Fruit fly (Drosophila melanogaster): ENCODE results near the gene CG44198.
A peak's percentile ranks its signal among the peaks of the same experiment; 100 is the strongest.

CG44198 gene

dm6 chr2L:13082177-13082576, 36.8 kb downstream of the CG44198 start (continued):
- TF ChIP-seq pnt (GFP tag; optimal IDR thresholded peaks at IDR 0.05) = no peak
- TF ChIP-seq CG3065 (GFP tag; optimal IDR thresholded peaks at IDR 0.05) = no peak
- TF ChIP-seq wdn (GFP tag; IDR thresholded peaks at IDR 0.05) = 0 out of 2 replicates have a peak, but pooled peaks have one; percentile 9
- no peak for TF ChIP-seq danr (GFP tag; IDR thresholded peaks at IDR 0.05)
- no peak for TF ChIP-seq CG10565 (GFP tag; optimal IDR thresholded peaks at IDR 0.05)
- TF ChIP-seq eyg (GFP tag; optimal IDR thresholded peaks at IDR 0.05) = peak; percentile 40
- no peak for TF ChIP-seq Tbp (GFP tag; optimal IDR thresholded peaks at IDR 0.05)
- TF ChIP-seq unc-4 (GFP tag; IDR thresholded peaks at IDR 0.05; ENCODE audit: partially characterized antibody) = no peak
- no peak for TF ChIP-seq klu (GFP tag; IDR thresholded peaks at IDR 0.05)
- TF ChIP-seq CG9876 (GFP tag; optimal IDR thresholded peaks at IDR 0.05) = no peak
- no peak for TF ChIP-seq CG15011 (GFP tag; optimal IDR thresholded peaks at IDR 0.05)
- TF ChIP-seq CG4854 (GFP tag; optimal IDR thresholded peaks at IDR 0.05) = no peak
- TF ChIP-seq CG5180 (GFP tag; optimal IDR thresholded peaks at IDR 0.05) = no peak
- no peak for TF ChIP-seq cg (GFP tag; optimal IDR thresholded peaks at IDR 0.05)
- TF ChIP-seq lbe (GFP tag; optimal IDR thresholded peaks at IDR 0.05) = peak; percentile 48
- no peak for TF ChIP-seq zen2 (GFP tag; IDR thresholded peaks at IDR 0.05; ENCODE audit: partially characterized antibody)
- TF ChIP-seq nau (GFP tag; optimal IDR thresholded peaks at IDR 0.05) = no peak
- TF ChIP-seq CG32767 (GFP tag; IDR thresholded peaks at IDR 0.05) = no peak
- no peak for TF ChIP-seq CG9609 (GFP tag; optimal IDR thresholded peaks at IDR 0.05)
- no peak for TF ChIP-seq Nf-YC (tag; optimal IDR thresholded peaks at IDR 0.05)
- no peak for TF ChIP-seq en (GFP tag; optimal IDR thresholded peaks at IDR 0.05)
- TF ChIP-seq CG7987 (GFP tag; optimal IDR thresholded peaks at IDR 0.05) = no peak
- TF ChIP-seq al (GFP tag; IDR thresholded peaks at IDR 0.05) = no peak
- TF ChIP-seq CG7839 (tag; optimal IDR thresholded peaks at IDR 0.05) = no peak
- no peak for TF ChIP-seq Atf3 (GFP tag; optimal IDR thresholded peaks at IDR 0.05)
- no peak for TF ChIP-seq CG43689 (GFP tag; IDR thresholded peaks at IDR 0.05)
- TF ChIP-seq bab2 (GFP tag; optimal IDR thresholded peaks at IDR 0.05) = no peak
- TF ChIP-seq wek (GFP tag; optimal IDR thresholded peaks at IDR 0.05) = peak; percentile 27
- peak; percentile 12 for TF ChIP-seq CG11398 (GFP tag; optimal IDR thresholded peaks at IDR 0.05)
- TF ChIP-seq Rx (GFP tag; IDR thresholded peaks at IDR 0.05) = no peak
- no peak for TF ChIP-seq Doc2 (GFP tag; IDR thresholded peaks at IDR 0.05)
- no peak for TF ChIP-seq Ada2b (GFP tag; IDR thresholded peaks at IDR 0.05)
- TF ChIP-seq ERR (GFP tag; optimal IDR thresholded peaks at IDR 0.05) = no peak
- no peak for TF ChIP-seq lola (GFP tag; optimal IDR thresholded peaks at IDR 0.05)
- no peak for TF ChIP-seq sqz (GFP tag; optimal IDR thresholded peaks at IDR 0.05)
- TF ChIP-seq usp (GFP tag; optimal IDR thresholded peaks at IDR 0.05) = no peak
- TF ChIP-seq peb (GFP tag; IDR thresholded peaks at IDR 0.05) = no peak
- TF ChIP-seq Doc3 (GFP tag; IDR thresholded peaks at IDR 0.05; ENCODE audit: partially characterized antibody) = no peak
- TF ChIP-seq Sin3A (optimal IDR thresholded peaks at IDR 0.05) = no peak
- TF ChIP-seq CrebB (tag; optimal IDR thresholded peaks at IDR 0.05) = no peak
- TF ChIP-seq CG4424 (GFP tag; optimal IDR thresholded peaks at IDR 0.05) = no peak
- TF ChIP-seq fd64A (GFP tag; optimal IDR thresholded peaks at IDR 0.05) = no peak
- TF ChIP-seq Ets65A (GFP tag) = peak; percentile 41
- no peak for TF ChIP-seq H2.0 (GFP tag; IDR thresholded peaks at IDR 0.05)
- TF ChIP-seq CG8924 (tag; optimal IDR thresholded peaks at IDR 0.05) = no peak
- TF ChIP-seq ATbp (GFP tag; optimal IDR thresholded peaks at IDR 0.05) = peak; percentile 69
- no peak for TF ChIP-seq CG13424 (tag; optimal IDR thresholded peaks at IDR 0.05)
- TF ChIP-seq CG4617 (GFP tag; optimal IDR thresholded peaks at IDR 0.05; ENCODE audit: borderline replicate concordance) = no peak
- TF ChIP-seq zfh1 (GFP tag; IDR thresholded peaks at IDR 0.05) = no peak
- TF ChIP-seq Side (GFP tag; optimal IDR thresholded peaks at IDR 0.05) = no peak
- no peak for TF ChIP-seq Hr51 (GFP tag; optimal IDR thresholded peaks at IDR 0.05)
- no peak for TF ChIP-seq CG9932 (GFP tag; IDR thresholded peaks at IDR 0.05)
- TF ChIP-seq Adf1 (GFP tag; IDR thresholded peaks at IDR 0.05) = no peak
